Worm (Caenorhabditis elegans): ENCODE data around the gene H40L08.1.

H40L08.1 gene

ce11 chrX:15076909-15077308 lies 7.0 kb downstream of the H40L08.1 start:
- TF ChIP-seq tra-4 (tag; optimal IDR thresholded peaks at IDR 0.05): no peak
- no peak for TF ChIP-seq B0310.2 (tag; optimal IDR thresholded peaks at IDR 0.05)
- TF ChIP-seq sea-1 (GFP tag; conservative IDR thresholded peaks at IDR 0.05): no peak
- no peak for TF ChIP-seq tbx-37 (GFP tag; conservative IDR thresholded peaks at IDR 0.05)
- no peak for TF ChIP-seq aly-1 (tag; optimal IDR thresholded peaks at IDR 0.05)
- no peak for TF ChIP-seq scrt-1 (GFP tag; IDR thresholded peaks at IDR 0.05)
- no peak for TF ChIP-seq hmbx-1 (tag; optimal IDR thresholded peaks at IDR 0.05)
- TF ChIP-seq hmg-4 (GFP tag; optimal IDR thresholded peaks at IDR 0.05): no peak
- no peak for TF ChIP-seq hnd-1 (tag; optimal IDR thresholded peaks at IDR 0.05)
- TF ChIP-seq tbx-11 (GFP tag; IDR thresholded peaks at IDR 0.05): no peak
- TF ChIP-seq pes-1 (GFP tag; IDR thresholded peaks at IDR 0.05): no peak
- TF ChIP-seq ets-7 (tag; optimal IDR thresholded peaks at IDR 0.05): no peak
- TF ChIP-seq flt-1 (GFP tag; IDR thresholded peaks at IDR 0.05): no peak
- TF ChIP-seq ceh-13 (GFP tag; optimal IDR thresholded peaks at IDR 0.05): no peak
- no peak for TF ChIP-seq ama-1 (optimal IDR thresholded peaks at IDR 0.05)

ce11 chrX:15076042-15076565 lies 7.8 kb downstream of the H40L08.1 start, which contains the start of the genes H40L08.3 and H40L08.9:
Gene H40L08.3, minus strand, starts transcription at chrX:15076092.
Gene H40L08.9, minus strand, starts transcription at chrX:15076480.
- TF ChIP-seq sea-1 (GFP tag; conservative IDR thresholded peaks at IDR 0.05) (no peak), F13C5.2 (tag; optimal IDR thresholded peaks at IDR 0.05) (no peak), tbx-37 (GFP tag; conservative IDR thresholded peaks at IDR 0.05) (no peak), ets-7 (tag; optimal IDR thresholded peaks at IDR 0.05) (no peak), ceh-13 (GFP tag; optimal IDR thresholded peaks at IDR 0.05) (no peak), pes-1 (GFP tag; IDR thresholded peaks at IDR 0.05) (no peak), flt-1 (GFP tag; IDR thresholded peaks at IDR 0.05) (no peak), tbx-11 (GFP tag; IDR thresholded peaks at IDR 0.05) (no peak), ceh-36 (tag; optimal IDR thresholded peaks at IDR 0.05) (no peak), scrt-1 (GFP tag; IDR thresholded peaks at IDR 0.05) (no peak), hmg-4 (GFP tag; optimal IDR thresholded peaks at IDR 0.05) (no peak), aly-1 (tag; optimal IDR thresholded peaks at IDR 0.05) (no peak), hnd-1 (tag; optimal IDR thresholded peaks at IDR 0.05) (no peak), ama-1 (optimal IDR thresholded peaks at IDR 0.05) (no peak), tra-4 (tag; optimal IDR thresholded peaks at IDR 0.05) (no peak), B0310.2 (tag; optimal IDR thresholded peaks at IDR 0.05) (no peak), hmbx-1 (tag; optimal IDR thresholded peaks at IDR 0.05) (no peak)

ce11 chrX:15075170-15075569 lies 8.7 kb downstream of the H40L08.1 start:
- TF ChIP-seq tbx-37 (GFP tag; conservative IDR thresholded peaks at IDR 0.05) (no peak), sea-1 (GFP tag; conservative IDR thresholded peaks at IDR 0.05) (no peak), tbx-11 (GFP tag; IDR thresholded peaks at IDR 0.05) (no peak)

ce11 chrX:15073479-15073878 lies 10.4 kb downstream of the H40L08.1 start:
- TF ChIP-seq F13C5.2 (tag; optimal IDR thresholded peaks at IDR 0.05): no peak
- no peak for TF ChIP-seq ceh-36 (tag; optimal IDR thresholded peaks at IDR 0.05)
- TF ChIP-seq sea-1 (GFP tag; conservative IDR thresholded peaks at IDR 0.05): no peak
- no peak for TF ChIP-seq hmbx-1 (tag; optimal IDR thresholded peaks at IDR 0.05)

- TF ChIP-seq ceh-13 (GFP tag; optimal IDR thresholded peaks at IDR 0.05) (no peak), tra-4 (tag; optimal IDR thresholded peaks at IDR 0.05) (no peak), flt-1 (GFP tag; IDR thresholded peaks at IDR 0.05) (no peak), ceh-36 (tag; optimal IDR thresholded peaks at IDR 0.05) (no peak)
These were observed 11.0 kb downstream of the H40L08.1 start for ce11 chrX:15072877-15073276.

ce11 chrX:15070137-15070536 lies 13.7 kb downstream of the H40L08.1 start:
- TF ChIP-seq tbx-37 (GFP tag; conservative IDR thresholded peaks at IDR 0.05) (no peak), sea-1 (GFP tag; conservative IDR thresholded peaks at IDR 0.05) (no peak), pes-1 (GFP tag; IDR thresholded peaks at IDR 0.05) (no peak), F13C5.2 (tag; optimal IDR thresholded peaks at IDR 0.05) (no peak), B0310.2 (tag; optimal IDR thresholded peaks at IDR 0.05) (no peak), tbx-11 (GFP tag; IDR thresholded peaks at IDR 0.05) (no peak), tra-4 (tag; optimal IDR thresholded peaks at IDR 0.05) (no peak), hnd-1 (tag; optimal IDR thresholded peaks at IDR 0.05) (no peak), ama-1 (optimal IDR thresholded peaks at IDR 0.05) (no peak), ceh-13 (GFP tag; optimal IDR thresholded peaks at IDR 0.05) (no peak)

ce11 chrX:15069242-15069641 lies 14.6 kb downstream of the H40L08.1 start, which contains the start of gene mam-6:
Gene mam-6, minus strand, starts transcription at chrX:15069342.
- TF ChIP-seq sea-1 (GFP tag; conservative IDR thresholded peaks at IDR 0.05): no peak
- no peak for TF ChIP-seq hmg-4 (GFP tag; optimal IDR thresholded peaks at IDR 0.05)
- TF ChIP-seq tbx-37 (GFP tag; conservative IDR thresholded peaks at IDR 0.05): no peak
- no peak for TF ChIP-seq ceh-13 (GFP tag; optimal IDR thresholded peaks at IDR 0.05)

- TF ChIP-seq pes-1 (GFP tag; IDR thresholded peaks at IDR 0.05) (no peak), aly-1 (tag; optimal IDR thresholded peaks at IDR 0.05) (no peak), scrt-1 (GFP tag; IDR thresholded peaks at IDR 0.05) (no peak), tbx-11 (GFP tag; IDR thresholded peaks at IDR 0.05) (no peak), tra-4 (tag; optimal IDR thresholded peaks at IDR 0.05) (no peak), ceh-36 (tag; optimal IDR thresholded peaks at IDR 0.05) (no peak), hmbx-1 (tag; optimal IDR thresholded peaks at IDR 0.05) (no peak), B0310.2 (tag; optimal IDR thresholded peaks at IDR 0.05) (no peak), tbx-37 (GFP tag; conservative IDR thresholded peaks at IDR 0.05) (no peak), hnd-1 (tag; optimal IDR thresholded peaks at IDR 0.05) (no peak), hmg-4 (GFP tag; optimal IDR thresholded peaks at IDR 0.05) (no peak), ceh-13 (GFP tag; optimal IDR thresholded peaks at IDR 0.05) (no peak), sea-1 (GFP tag; conservative IDR thresholded peaks at IDR 0.05) (no peak), flt-1 (GFP tag; IDR thresholded peaks at IDR 0.05) (no peak), ets-7 (tag; optimal IDR thresholded peaks at IDR 0.05) (no peak)
These were observed 23.6 kb downstream of the H40L08.1 start, which contains the start of gene fbxa-96 for ce11 chrX:15060303-15060702. Gene fbxa-96, minus strand, starts transcription at chrX:15060403.

Measured in whole organism, early embryonic.